Worm (Caenorhabditis elegans) whole organism, L2 larva: ENCODE measurements around the gene unc-85.
A peak's percentile ranks its signal among the peaks of the same experiment; 100 is the strongest.

Experiments used
- F13H6.1 ChIP-seq: sonication (generic microtip); optimal IDR thresholded peaks from 2 replicates; lab custom pipeline; 2016; ENCODE audit warnings: missing genetic modification characterization, missing compliant biosample characterization
- R02D3.7 ChIP-seq: fragments of 150-350 bp; optimal IDR thresholded peaks from 2 replicates; lab custom pipeline; 2014; ENCODE audit warnings: missing biosample characterization, missing genetic modification characterization
- alr-1 ChIP-seq: fragments of 150-350 bp; optimal IDR thresholded peaks from 2 replicates; lab custom pipeline; 2014; ENCODE audit warnings: missing biosample characterization, missing genetic modification characterization
- ama-1 ChIP-seq: fragments of 150-350 bp; optimal IDR thresholded peaks from 2 replicates; lab custom pipeline; 2018; ENCODE audit warnings: inconsistent platforms
- ceh-82 ChIP-seq: fragments of 150-350 bp; optimal IDR thresholded peaks from 2 replicates; lab custom pipeline; 2014; ENCODE audit warnings: missing biosample characterization, missing genetic modification characterization
- dmd-4 ChIP-seq: sonication (generic microtip); optimal IDR thresholded peaks from 2 replicates; lab custom pipeline; 2017; ENCODE audit warnings: missing biosample characterization, missing genetic modification characterization
- egl-27 ChIP-seq: sonication (generic microtip); optimal IDR thresholded peaks from 3 replicates; lab custom pipeline; 2017; ENCODE audit warnings: missing biosample characterization, missing genetic modification reagents, missing genetic modification characterization
- elt-3 ChIP-seq: sonication (generic microtip); optimal IDR thresholded peaks from 2 replicates; lab custom pipeline; 2017; ENCODE audit warnings: missing biosample characterization, missing genetic modification characterization
- fos-1 ChIP-seq: fragments of 150-350 bp; optimal IDR thresholded peaks from 2 replicates; lab custom pipeline; 2014; ENCODE audit warnings: missing biosample characterization, missing genetic modification characterization
- gmeb-1 ChIP-seq: fragments of 150-350 bp; optimal IDR thresholded peaks from 2 replicates; lab custom pipeline; 2014; ENCODE audit warnings: missing biosample characterization, missing genetic modification characterization
- lin-11 ChIP-seq: fragments of 150-350 bp; sonication (generic microtip); optimal IDR thresholded peaks from 2 replicates; lab custom pipeline; 2014; ENCODE audit warnings: missing biosample characterization, missing genetic modification characterization, inconsistent platforms, mixed read lengths
- lin-39 ChIP-seq: fragments of 150-350 bp; optimal IDR thresholded peaks from 2 replicates; lab custom pipeline; 2014; ENCODE audit warnings: missing biosample characterization, missing genetic modification reagents, missing genetic modification characterization
- lsy-2 ChIP-seq, 2 experiments: fragments of 150-350 bp in 1 of 2; sonication (generic microtip) in 1 of 2; optimal IDR thresholded peaks; 2 replicates each; lab custom pipeline; 2014 to 2017; ENCODE audit warnings: missing biosample characterization in 2 of 2, missing genetic modification characterization in 2 of 2
- mab-5 ChIP-seq: fragments of 150-350 bp; optimal IDR thresholded peaks from 2 replicates; lab custom pipeline; 2014; ENCODE audit warnings: missing biosample characterization, missing genetic modification characterization
- mbf-1 ChIP-seq: sonication (generic microtip); optimal IDR thresholded peaks from 2 replicates; lab custom pipeline; 2017; ENCODE audit warnings: missing biosample characterization, missing genetic modification characterization
- mdl-1 ChIP-seq, 2 experiments: fragments of 150-350 bp in 1 of 2; sonication (generic microtip) in 1 of 2; optimal IDR thresholded peaks; 2 replicates each; lab custom pipeline; 2017; ENCODE audit warnings: missing biosample characterization in 2 of 2, missing genetic modification characterization in 2 of 2
- nhr-10 ChIP-seq: sonication (generic microtip); optimal IDR thresholded peaks from 2 replicates; lab custom pipeline; 2017; ENCODE audit warnings: missing biosample characterization, missing genetic modification characterization
- nhr-12 ChIP-seq: fragments of 150-350 bp; optimal IDR thresholded peaks from 2 replicates; lab custom pipeline; 2014; ENCODE audit warnings: missing biosample characterization, missing genetic modification characterization
- nhr-129 ChIP-seq: fragments of 150-350 bp; optimal IDR thresholded peaks from 2 replicates; lab custom pipeline; 2014; ENCODE audit warnings: missing biosample characterization, missing genetic modification characterization
- nhr-25 ChIP-seq: fragments of 150-350 bp; sonication (generic microtip); optimal IDR thresholded peaks from 3 replicates; lab custom pipeline; 2014; ENCODE audit warnings: missing biosample characterization, missing genetic modification characterization
- peb-1 ChIP-seq: fragments of 150-350 bp; optimal IDR thresholded peaks from 2 replicates; lab custom pipeline; 2014; ENCODE audit warnings: missing biosample characterization, missing genetic modification characterization
- skn-1 ChIP-seq: sonication (generic microtip); optimal IDR thresholded peaks from 2 replicates; lab custom pipeline; 2017; ENCODE audit warnings: missing biosample characterization, missing genetic modification characterization
- sma-3 ChIP-seq: sonication (generic microtip); optimal IDR thresholded peaks from 2 replicates; lab custom pipeline; 2016; ENCODE audit warnings: missing genetic modification reagents, missing genetic modification characterization, missing compliant biosample characterization
- sma-9 ChIP-seq, 2 experiments: fragments of 150-350 bp in 1 of 2; sonication (generic microtip) in 1 of 2; optimal IDR thresholded peaks; 2 replicates each; lab custom pipeline; 2014 to 2016; ENCODE audit warnings: missing genetic modification characterization in 2 of 2, mild to moderate bottlenecking in 1 of 2, missing biosample characterization in 1 of 2, missing compliant biosample characterization in 1 of 2, missing genetic modification reagents in 1 of 2, moderate library complexity in 1 of 2
- unc-39 ChIP-seq: fragments of 150-350 bp; optimal IDR thresholded peaks from 2 replicates; lab custom pipeline; 2014; ENCODE audit warnings: missing biosample characterization, missing genetic modification characterization
- unc-62 ChIP-seq: fragments of 150-350 bp; optimal IDR thresholded peaks from 2 replicates; lab custom pipeline; 2014; ENCODE audit warnings: missing biosample characterization, missing genetic modification reagents, missing genetic modification characterization
- zag-1 ChIP-seq: fragments of 150-350 bp; optimal IDR thresholded peaks from 2 replicates; lab custom pipeline; 2014; ENCODE audit warnings: missing biosample characterization, missing genetic modification characterization
- ztf-1 ChIP-seq: fragments of 200-800 bp; sonication (Bioruptor generic); conservative IDR thresholded peaks from 2 replicates; pipeline ENCODE4 v1.3.6; 2022; ENCODE audit warnings: missing genetic modification characterization, missing compliant biosample characterization
- ztf-11 ChIP-seq: sonication (generic microtip); optimal IDR thresholded peaks from 2 replicates; lab custom pipeline; 2017; ENCODE audit warnings: missing biosample characterization, missing genetic modification characterization
- ztf-4 ChIP-seq: fragments of 150-350 bp; optimal IDR thresholded peaks from 2 replicates; lab custom pipeline; 2014; ENCODE audit warnings: missing biosample characterization, missing genetic modification characterization

The unc-85 gene

DNA sequence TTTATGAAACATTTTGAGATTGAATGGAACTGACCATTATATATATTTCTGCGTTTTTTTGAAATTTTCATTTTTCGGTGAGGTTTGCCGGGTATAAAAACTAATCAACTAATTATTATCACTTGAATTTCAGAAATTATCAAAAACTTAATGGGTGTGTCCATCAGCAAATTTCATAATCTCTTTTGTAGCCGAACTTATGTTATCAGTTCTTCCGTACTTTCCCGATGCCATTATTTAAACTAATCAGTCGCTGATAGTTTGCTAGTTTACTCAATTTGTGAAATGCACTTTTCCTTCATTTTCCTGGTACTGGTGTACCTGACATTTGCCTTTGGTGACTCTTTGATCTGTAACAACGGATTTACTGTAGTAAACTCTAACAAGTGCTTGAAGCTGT lies 27.7 kb upstream of the unc-85 start:
- TF ChIP-seq sma-9 (GFP tag; optimal IDR thresholded peaks at IDR 0.05; lab: Kevin White, UChicago) (peak; percentile 77), sma-9 (tag; optimal IDR thresholded peaks at IDR 0.05; lab: Kevin White, UChicago) (no peak), fos-1 (tag; lab: Kevin White, UChicago) (peak; percentile 96), peb-1 (no peak), alr-1 (no peak), dmd-4 (tag; lab: Kevin White, UChicago) (no peak), F13H6.1 (tag; lab: Kevin White, UChicago) (no peak)
- TF ChIP-seq, all 48 proteins: peak for 2

DNA sequence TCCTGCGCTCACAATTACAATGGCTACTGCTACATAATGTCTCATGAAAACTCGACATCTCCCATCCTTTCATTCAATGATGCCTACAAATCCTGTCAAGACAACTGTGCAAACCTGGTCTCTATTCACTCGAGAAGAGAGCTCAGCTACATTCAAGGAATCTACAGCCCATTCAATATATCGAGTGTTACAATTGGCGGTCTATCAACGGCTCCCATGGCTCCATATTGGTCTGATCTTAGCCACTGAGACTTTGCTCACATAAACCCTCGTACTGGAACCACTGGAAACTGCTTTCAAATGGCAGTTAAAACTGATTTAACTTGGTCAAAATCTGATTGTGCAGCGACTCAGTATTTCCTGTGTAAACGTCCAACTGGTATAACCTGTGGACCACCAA lies 26.4 kb upstream of the unc-85 start, which contains the start of gene T05A7.3:
Gene T05A7.3 (plus strand): TSS at position 301 of the 400 bp plus-strand sequence.
- TF ChIP-seq mab-5: no peak
- no peak for TF ChIP-seq lin-39 (tag; lab: Kevin White, UChicago)
- no peak for TF ChIP-seq elt-3 (tag; lab: Kevin White, UChicago)
- TF ChIP-seq, all 48 proteins: peak for 0

DNA sequence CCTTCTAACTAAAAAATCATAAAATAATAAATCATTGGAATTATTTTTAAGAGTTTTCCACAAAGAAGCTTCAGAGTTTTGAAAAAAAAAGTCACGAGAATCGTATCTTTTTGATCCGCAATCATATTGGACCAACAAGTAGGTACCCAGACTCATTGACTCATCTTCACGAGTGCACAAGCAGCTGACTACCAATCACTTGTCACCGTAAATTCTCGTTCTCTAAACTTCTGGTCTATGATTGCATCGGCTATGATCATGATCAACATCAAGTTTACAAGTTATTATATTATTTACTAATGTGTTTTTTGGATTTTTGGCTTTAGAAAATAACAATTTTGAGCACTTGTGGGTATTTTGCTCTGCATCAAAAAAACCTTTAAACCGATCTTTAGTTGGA lies 25.6 kb upstream of the unc-85 start:
- peak; percentile 39 for TF ChIP-seq nhr-129 (tag; lab: Kevin White, UChicago)
- no peak for TF ChIP-seq lin-11 (tag; lab: Kevin White, UChicago)

- TF ChIP-seq skn-1 (tag; lab: Kevin White, UChicago) (no peak), dmd-4 (tag; lab: Kevin White, UChicago) (no peak), ceh-82 (tag; lab: Kevin White, UChicago) (no peak)
Observed at ce11 chrII:4677916-4678315, 24.0 kb upstream of the unc-85 start, which contains the start of gene T05A7.1. TSS of gene T05A7.1 (plus strand) at chrII:4678216.

DNA sequence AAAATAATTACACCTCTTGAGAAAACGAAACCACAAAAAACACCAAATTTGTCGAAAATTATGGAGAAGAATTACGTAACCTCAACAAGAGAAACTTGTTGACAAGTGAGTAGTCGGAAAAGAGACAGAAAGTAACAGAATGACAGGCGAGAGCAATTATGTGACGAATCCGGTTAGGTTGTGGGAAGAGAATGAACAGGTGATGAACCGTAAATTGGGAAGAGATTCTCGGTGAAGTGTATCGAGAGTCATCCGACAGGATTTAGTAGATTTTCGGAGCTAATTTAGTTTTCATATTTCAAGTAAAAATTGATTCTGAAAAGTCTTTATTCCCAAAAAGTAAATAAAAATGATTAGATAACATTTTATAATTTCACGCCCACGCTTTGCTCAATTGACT lies 20.5 kb upstream of the unc-85 start, which contains the start of gene T05A7.7:
Gene T05A7.7 (minus strand): TSS at position 101 of the 400 bp plus-strand sequence.
- TF ChIP-seq mbf-1 (tag; lab: Kevin White, UChicago) (no peak), nhr-25 (tag; lab: Kevin White, UChicago) (no peak), mdl-1 (tag; optimal IDR thresholded peaks at IDR 0.05; lab: Kevin White, UChicago) (no peak), nhr-10 (no peak), peb-1 (no peak), ztf-1 (GFP tag; lab: Robert Waterston, UW) (no peak), zag-1 (no peak), unc-62 (GFP tag; lab: Kevin White, UChicago) (no peak), ztf-11 (no peak), R02D3.7 (tag; lab: Kevin White, UChicago) (no peak), lsy-2 (tag; optimal IDR thresholded peaks at IDR 0.05; lab: Kevin White, UChicago) (no peak), sma-9 (GFP tag; optimal IDR thresholded peaks at IDR 0.05; lab: Kevin White, UChicago) (no peak), sma-9 (tag; optimal IDR thresholded peaks at IDR 0.05; lab: Kevin White, UChicago) (no peak)

ce11 chrII:4683693-4684092 lies 18.2 kb upstream of the unc-85 start, which contains the start of gene sre-40:
TSS of gene sre-40 (minus strand) at chrII:4683793.
- no peak for TF ChIP-seq nhr-12
- TF ChIP-seq, all 48 proteins: peak for 0

DNA sequence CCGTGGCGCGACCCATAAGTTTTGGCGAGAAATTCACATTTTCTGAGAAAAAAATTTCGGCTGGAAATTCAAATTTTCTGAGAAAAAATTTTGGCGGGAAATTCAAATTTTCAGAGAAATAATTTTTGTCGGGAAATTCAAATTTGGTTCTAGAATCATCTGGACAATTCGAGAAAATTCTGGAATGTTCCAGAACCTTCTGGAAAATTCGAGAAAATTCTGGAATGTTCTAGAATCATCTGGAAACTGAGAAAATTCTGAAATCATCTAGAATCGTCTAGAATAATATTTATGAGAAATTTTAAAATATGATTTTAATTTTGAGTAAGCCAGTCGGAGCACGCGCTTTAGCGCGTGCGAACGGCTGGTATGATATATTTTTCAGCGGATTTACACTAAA lies 17.0 kb upstream of the unc-85 start:
- TF ChIP-seq skn-1 (tag; lab: Kevin White, UChicago) (no peak), mab-5 (no peak), egl-27 (tag; lab: Kevin White, UChicago) (no peak)

- TF ChIP-seq nhr-129 (tag; lab: Kevin White, UChicago): no peak
- TF ChIP-seq R02D3.7 (tag; lab: Kevin White, UChicago): no peak
- no peak for TF ChIP-seq sma-3 (GFP tag; lab: Kevin White, UChicago)
- TF ChIP-seq gmeb-1 (tag; lab: Kevin White, UChicago): no peak
- TF ChIP-seq mbf-1 (tag; lab: Kevin White, UChicago): no peak
- no peak for TF ChIP-seq ama-1
- TF ChIP-seq nhr-10: no peak
- no peak for TF ChIP-seq ztf-4 (tag; lab: Kevin White, UChicago)
- no peak for TF ChIP-seq unc-39 (tag; lab: Kevin White, UChicago)
- TF ChIP-seq nhr-12: no peak
Observed at ce11 chrII:4686941-4687340, 14.9 kb upstream of the unc-85 start, which contains the start of gene sre-39. TSS of gene sre-39 (plus strand) at chrII:4687241.
